Worm (Caenorhabditis elegans): ENCODE results near the gene unc-36.

Gene unc-36

ce11 chrIII:8155166-8155565 is 45.9 kb downstream of the unc-36 start, which contains the start of gene D2007.1:
Gene D2007.1, plus strand, starts transcription at chrIII:8155466.
- no peak for TF ChIP-seq elt-2 (tag; optimal IDR thresholded peaks at IDR 0.05)
- no peak for TF ChIP-seq lin-39 (tag; optimal IDR thresholded peaks at IDR 0.05)
- no peak for TF ChIP-seq nhr-12 (tag; optimal IDR thresholded peaks at IDR 0.05)
- TF ChIP-seq ZK546.5 (tag; optimal IDR thresholded peaks at IDR 0.05) = no peak
- TF ChIP-seq lin-15B (tag; optimal IDR thresholded peaks at IDR 0.05) = no peak
- TF ChIP-seq nfya-1 (tag; optimal IDR thresholded peaks at IDR 0.05; ENCODE audit: insufficient read depth) = no peak
- TF ChIP-seq nhr-28 (tag; optimal IDR thresholded peaks at IDR 0.05) = no peak
- no peak for TF ChIP-seq egl-27 (tag; optimal IDR thresholded peaks at IDR 0.05)
- no peak for TF ChIP-seq R02D3.7 (tag; optimal IDR thresholded peaks at IDR 0.05)
- TF ChIP-seq zag-1 (tag; optimal IDR thresholded peaks at IDR 0.05) = no peak
- TF ChIP-seq nhr-237 (tag; optimal IDR thresholded peaks at IDR 0.05) = no peak
- no peak for TF ChIP-seq snpc-4 (tag; optimal IDR thresholded peaks at IDR 0.05)
- TF ChIP-seq mdl-1 (tag; optimal IDR thresholded peaks at IDR 0.05) = no peak

DNA sequence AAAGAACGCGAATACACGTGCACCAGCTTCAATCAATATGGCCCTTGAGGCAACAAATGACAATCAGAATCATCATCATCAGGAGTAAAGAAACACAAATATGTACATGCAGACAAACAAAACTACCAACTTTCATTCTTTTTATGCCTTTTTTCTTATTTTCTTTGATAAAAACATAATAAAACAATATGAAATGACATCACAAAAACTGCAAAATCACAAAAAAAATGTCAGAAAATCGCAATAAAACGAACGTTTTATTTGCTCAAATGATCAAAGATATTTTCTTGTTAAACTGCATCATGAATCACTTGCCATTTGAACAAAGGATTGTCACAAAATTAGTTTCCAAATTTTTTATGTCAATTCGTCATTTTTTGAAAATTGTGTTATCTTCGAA is 46.6 kb downstream of the unc-36 start:
- TF ChIP-seq ama-1 (optimal IDR thresholded peaks at IDR 0.05) = no peak
- no peak for TF ChIP-seq nhr-23 (tag; optimal IDR thresholded peaks at IDR 0.05)
- TF ChIP-seq nhr-11 (tag; optimal IDR thresholded peaks at IDR 0.05) = no peak
- no peak for TF ChIP-seq nhr-12 (tag; optimal IDR thresholded peaks at IDR 0.05)
- TF ChIP-seq jun-1 (tag; optimal IDR thresholded peaks at IDR 0.05) = no peak
- no peak for TF ChIP-seq nhr-67 (tag; optimal IDR thresholded peaks at IDR 0.05)
- TF ChIP-seq elt-3 (tag; optimal IDR thresholded peaks at IDR 0.05) = no peak
- TF ChIP-seq elt-2 (tag; optimal IDR thresholded peaks at IDR 0.05) = peak; percentile 55
- no peak for TF ChIP-seq skn-1 (tag; optimal IDR thresholded peaks at IDR 0.05)
- no peak for TF ChIP-seq nhr-43 (tag; optimal IDR thresholded peaks at IDR 0.05; ENCODE audit: poor library complexity, severe bottlenecking)
- peak; percentile 6 for TF ChIP-seq pha-4 (tag; optimal IDR thresholded peaks at IDR 0.05)
- no peak for TF ChIP-seq eor-1 (tag; optimal IDR thresholded peaks at IDR 0.05)
- TF ChIP-seq fkh-10 (GFP tag; optimal IDR thresholded peaks at IDR 0.05) = no peak
- TF ChIP-seq nhr-25 (tag; optimal IDR thresholded peaks at IDR 0.05) = no peak
- no peak for TF ChIP-seq ztf-11 (tag; optimal IDR thresholded peaks at IDR 0.05)
- TF ChIP-seq nfya-1 (tag; optimal IDR thresholded peaks at IDR 0.05; ENCODE audit: insufficient read depth) = no peak
- TF ChIP-seq lsy-12 (tag; optimal IDR thresholded peaks at IDR 0.05) = no peak
- no peak for TF ChIP-seq unc-39 (tag; optimal IDR thresholded peaks at IDR 0.05)

DNA sequence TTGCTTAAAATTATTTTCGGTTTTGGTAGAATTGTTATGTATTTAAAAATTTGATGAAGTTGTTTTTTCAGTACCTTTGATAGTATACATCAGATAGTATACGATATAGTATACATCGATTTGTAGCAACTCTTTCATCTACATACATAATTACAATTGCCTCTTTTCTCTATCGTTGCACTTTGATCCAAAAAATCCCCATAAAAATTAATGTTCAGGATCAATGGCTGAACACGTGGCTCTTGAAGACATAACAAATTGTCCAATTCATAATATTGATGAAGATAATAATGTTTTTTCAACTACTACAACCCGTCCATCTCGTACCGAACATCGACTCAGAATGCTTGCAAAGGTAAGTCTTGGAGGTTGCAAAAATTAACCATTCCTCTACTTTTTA is 52.3 kb downstream of the unc-36 start, which contains the start of gene D2007.2:
D2007.2 (plus strand) TSS at position 213 of the 400 bp plus-strand sequence.
- no peak for TF ChIP-seq ama-1 (optimal IDR thresholded peaks at IDR 0.05)
- TF ChIP-seq skn-1 (tag; optimal IDR thresholded peaks at IDR 0.05) = no peak
- TF ChIP-seq ceh-9 (tag; optimal IDR thresholded peaks at IDR 0.05) = no peak
- no peak for TF ChIP-seq fkh-2 (tag; optimal IDR thresholded peaks at IDR 0.05)
- TF ChIP-seq unc-39 (tag; optimal IDR thresholded peaks at IDR 0.05) = no peak
- no peak for TF ChIP-seq egl-5 (tag; optimal IDR thresholded peaks at IDR 0.05)
- no peak for TF ChIP-seq eor-1 (tag; optimal IDR thresholded peaks at IDR 0.05)
- no peak for TF ChIP-seq fos-1 (tag; optimal IDR thresholded peaks at IDR 0.05)
- no peak for TF ChIP-seq snpc-4 (tag; optimal IDR thresholded peaks at IDR 0.05)
- no peak for TF ChIP-seq fkh-10 (GFP tag; optimal IDR thresholded peaks at IDR 0.05)
- TF ChIP-seq ceh-16 (tag; optimal IDR thresholded peaks at IDR 0.05) = no peak
- TF ChIP-seq elt-1 (tag; optimal IDR thresholded peaks at IDR 0.05) = no peak
- TF ChIP-seq ztf-4 (tag; optimal IDR thresholded peaks at IDR 0.05) = no peak
- TF ChIP-seq nhr-67 (tag; optimal IDR thresholded peaks at IDR 0.05) = no peak
- TF ChIP-seq hmg-11 (tag; optimal IDR thresholded peaks at IDR 0.05) = no peak
- no peak for TF ChIP-seq nfya-1 (tag; optimal IDR thresholded peaks at IDR 0.05; ENCODE audit: insufficient read depth)
- TF ChIP-seq lsy-12 (tag; optimal IDR thresholded peaks at IDR 0.05) = no peak
- no peak for TF ChIP-seq tbx-2 (tag; optimal IDR thresholded peaks at IDR 0.05)
- TF ChIP-seq aly-2 (tag; optimal IDR thresholded peaks at IDR 0.05) = no peak

DNA sequence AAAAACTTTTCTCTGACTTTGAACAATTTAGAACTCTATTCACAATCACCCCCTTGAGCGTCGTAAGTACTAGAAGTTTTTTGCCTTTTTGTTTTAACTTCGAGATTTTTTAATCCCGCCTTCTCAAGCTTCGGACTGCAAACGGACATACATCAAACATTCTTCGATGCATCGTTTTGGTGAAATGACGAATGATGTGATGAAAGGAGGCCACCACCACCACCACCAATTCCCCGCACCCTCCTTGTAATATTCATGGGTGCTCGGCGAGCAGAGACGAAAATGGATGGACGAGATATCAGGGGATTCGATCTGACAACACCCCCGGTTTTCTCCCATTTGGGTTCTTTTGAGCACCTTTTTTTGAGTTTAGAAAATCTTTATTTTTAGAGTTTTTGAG is 55.0 kb downstream of the unc-36 start:
- peak; percentile 49 for TF ChIP-seq lin-39 (tag; optimal IDR thresholded peaks at IDR 0.05)
- no peak for TF ChIP-seq sea-2 (GFP tag; optimal IDR thresholded peaks at IDR 0.05)
- no peak for TF ChIP-seq ceh-82 (tag; optimal IDR thresholded peaks at IDR 0.05)
